Fruit fly (Drosophila melanogaster): ENCODE data around the gene CG31705.

Gene CG31705

dm6 chr2L:11516526-11517441, 11.2 kb downstream of the CG31705 start, which contains the start of the genes Dlg5 and CG4970 (continued):
- no peak for TF ChIP-seq CG17359 (tag; optimal IDR thresholded peaks at IDR 0.05)
- no peak for TF ChIP-seq hth (optimal IDR thresholded peaks at IDR 0.05)
- no peak for TF ChIP-seq Xbp1 (GFP tag; optimal IDR thresholded peaks at IDR 0.05)
- no peak for TF ChIP-seq CG11695 (GFP tag; IDR thresholded peaks at IDR 0.05)
- TF ChIP-seq HLH4C (GFP tag; IDR thresholded peaks at IDR 0.05; ENCODE audit: partially characterized antibody): peak; percentile 73
- no peak for TF ChIP-seq ac (GFP tag; optimal IDR thresholded peaks at IDR 0.05)
- TF ChIP-seq CG14710 (tag; optimal IDR thresholded peaks at IDR 0.05): peak; percentile 69
- TF ChIP-seq gsb (GFP tag; IDR thresholded peaks at IDR 0.05): no peak
- peak; percentile 86 for TF ChIP-seq Nf-YC (tag; optimal IDR thresholded peaks at IDR 0.05)
- TF ChIP-seq CG14667 (GFP tag; IDR thresholded peaks at IDR 0.05): no peak
- peak; percentile 97 for TF ChIP-seq pita (GFP tag; optimal IDR thresholded peaks at IDR 0.05)
- no peak for TF ChIP-seq CG10654 (GFP tag; optimal IDR thresholded peaks at IDR 0.05)
- peak; percentile 95 for TF ChIP-seq CG1832 (GFP tag; optimal IDR thresholded peaks at IDR 0.05)
- peak; percentile 71 for TF ChIP-seq Dref (GFP tag; IDR thresholded peaks at IDR 0.05)
- TF ChIP-seq Mes4 (GFP tag; optimal IDR thresholded peaks at IDR 0.05): no peak
- no peak for TF ChIP-seq Ptx1 (GFP tag; IDR thresholded peaks at IDR 0.05)
- TF ChIP-seq CG1233 (GFP tag; optimal IDR thresholded peaks at IDR 0.05): peak; percentile 7
- TF ChIP-seq Gug (GFP tag; IDR thresholded peaks at IDR 0.05): no peak
- no peak for TF ChIP-seq Hr51 (GFP tag; optimal IDR thresholded peaks at IDR 0.05)
- TF ChIP-seq twi (tag; optimal IDR thresholded peaks at IDR 0.05): no peak
- peak; percentile 14; the same call in 1 of the 2 replicates for TF ChIP-seq Drgx (GFP tag; IDR thresholded peaks at IDR 0.05)
- no peak for TF ChIP-seq CG3838 (GFP tag; optimal IDR thresholded peaks at IDR 0.05)
- TF ChIP-seq CG11247 (GFP tag; IDR thresholded peaks at IDR 0.05): no peak
- TF ChIP-seq insv (GFP tag; optimal IDR thresholded peaks at IDR 0.05): peak in 1 of 2 experiments; percentile 61
- no peak for TF ChIP-seq Hr39 (optimal IDR thresholded peaks at IDR 0.05)
- TF ChIP-seq grau (tag; optimal IDR thresholded peaks at IDR 0.05): no peak
- TF ChIP-seq E2f2 (GFP tag; IDR thresholded peaks at IDR 0.05): peak; percentile 77
- TF ChIP-seq dysf (GFP tag; IDR thresholded peaks at IDR 0.05): no peak
- TF ChIP-seq Neu2 (GFP tag; optimal IDR thresholded peaks at IDR 0.05; ENCODE audit: borderline replicate concordance): no peak
- TF ChIP-seq vnd (GFP tag; IDR thresholded peaks at IDR 0.05; ENCODE audit: partially characterized antibody): peak; percentile 55
- TF ChIP-seq ab (GFP tag; optimal IDR thresholded peaks at IDR 0.05): no peak
- TF ChIP-seq Lhr (GFP tag; optimal IDR thresholded peaks at IDR 0.05): peak; percentile 91
- TF ChIP-seq CG12659 (GFP tag; optimal IDR thresholded peaks at IDR 0.05): peak; percentile 76
- no peak for TF ChIP-seq fru (optimal IDR thresholded peaks at IDR 0.05)
- no peak for TF ChIP-seq CG8281 (tag; optimal IDR thresholded peaks at IDR 0.05)
- TF ChIP-seq vfl (GFP tag; optimal IDR thresholded peaks at IDR 0.05): no peak
- TF ChIP-seq CG6175 (GFP tag; IDR thresholded peaks at IDR 0.05): no peak
- TF ChIP-seq knrl (GFP tag; IDR thresholded peaks at IDR 0.05; ENCODE audit: partially characterized antibody): peak; percentile 86
- no peak for TF ChIP-seq seq (GFP tag; IDR thresholded peaks at IDR 0.05)
- TF ChIP-seq Stat92E (GFP tag; optimal IDR thresholded peaks at IDR 0.05): peak in 1 of 3 experiments; percentile 4
- no peak for TF ChIP-seq CG8359 (GFP tag; optimal IDR thresholded peaks at IDR 0.05; ENCODE audit: borderline replicate concordance)
- no peak for TF ChIP-seq sc (optimal IDR thresholded peaks at IDR 0.05)
- TF ChIP-seq sc (GFP tag; optimal IDR thresholded peaks at IDR 0.05): no peak
- TF ChIP-seq CG2199 (GFP tag; IDR thresholded peaks at IDR 0.05): no peak
- TF ChIP-seq CG14050 (GFP tag; IDR thresholded peaks at IDR 0.05): no peak
- TF ChIP-seq vvl (GFP tag; IDR thresholded peaks at IDR 0.05): no peak; the same call in 1 of the 2 replicates
- peak; percentile 55; the same call in 1 of the 3 replicates for TF ChIP-seq CG11560 (tag; IDR thresholded peaks at IDR 0.05)
- TF ChIP-seq Tbp (GFP tag; optimal IDR thresholded peaks at IDR 0.05): no peak
- TF ChIP-seq Scr (GFP tag; IDR thresholded peaks at IDR 0.05; ENCODE audit: partially characterized antibody): peak; percentile 75
- TF ChIP-seq Aef1 (GFP tag; IDR thresholded peaks at IDR 0.05): no peak; the same call in 1 of the 3 replicates

Data from whole organism, embryonic.